Worm (Caenorhabditis elegans) whole organism, late embryonic: ENCODE results near the gene E02C12.9.

Experiments
- C08G9.2 ChIP-seq: sonication (generic microtip); optimal IDR thresholded peaks from 2 replicates; lab custom pipeline; 2016; ENCODE audit warnings: mild to moderate bottlenecking, missing genetic modification characterization, moderate library complexity, missing compliant biosample characterization
- C38D4.7 ChIP-seq: fragments of 200-800 bp; sonication (Bioruptor generic); optimal IDR thresholded peaks from 2 replicates; lab custom pipeline; 2018; ENCODE audit warnings: mild to moderate bottlenecking, missing genetic modification characterization, moderate library complexity, missing compliant biosample characterization
- ama-1 ChIP-seq: fragments of 150-350 bp; optimal IDR thresholded peaks from 2 replicates; lab custom pipeline; 2014
- ceh-14 ChIP-seq: sonication (generic microtip); optimal IDR thresholded peaks from 2 replicates; lab custom pipeline; 2016; ENCODE audit warnings: missing genotype, missing genetic modification characterization, missing compliant biosample characterization
- ceh-2 ChIP-seq: sonication (generic microtip); optimal IDR thresholded peaks from 2 replicates; lab custom pipeline; 2016; ENCODE audit warnings: missing genotype, missing genetic modification characterization, missing compliant biosample characterization
- ceh-24 ChIP-seq: sonication (generic microtip); optimal IDR thresholded peaks from 2 replicates; lab custom pipeline; 2016; ENCODE audit warnings: mild to moderate bottlenecking, missing genetic modification characterization, missing compliant biosample characterization
- ceh-31 ChIP-seq: sonication (generic microtip); optimal IDR thresholded peaks from 2 replicates; lab custom pipeline; 2016; ENCODE audit warnings: missing genetic modification characterization, missing compliant biosample characterization
- ceh-34 ChIP-seq: sonication (generic microtip); optimal IDR thresholded peaks from 2 replicates; lab custom pipeline; 2016; ENCODE audit warnings: mild to moderate bottlenecking, missing genetic modification characterization, missing compliant biosample characterization
- ceh-6 ChIP-seq: fragments of 200-800 bp; sonication (Bioruptor generic); optimal IDR thresholded peaks from 2 replicates; lab custom pipeline; 2018; ENCODE audit warnings: mild to moderate bottlenecking, missing genetic modification characterization, missing compliant biosample characterization
- che-1 ChIP-seq: sonication (generic microtip); optimal IDR thresholded peaks from 2 replicates; lab custom pipeline; 2016; ENCODE audit warnings: mild to moderate bottlenecking, missing genetic modification characterization, missing compliant biosample characterization
- dmd-4 ChIP-seq: sonication (generic microtip); optimal IDR thresholded peaks from 2 replicates; lab custom pipeline; 2016; ENCODE audit warnings: borderline replicate concordance, missing genetic modification characterization, missing compliant biosample characterization
- elt-2 ChIP-seq: sonication (generic microtip); optimal IDR thresholded peaks from 2 replicates; lab custom pipeline; 2016; ENCODE audit warnings: missing genetic modification reagents, missing genetic modification characterization, missing compliant biosample characterization
- ets-4 ChIP-seq: sonication (generic microtip); optimal IDR thresholded peaks from 2 replicates; lab custom pipeline; 2016; ENCODE audit warnings: missing genetic modification characterization, missing compliant biosample characterization
- eyg-1 ChIP-seq: sonication (generic microtip); optimal IDR thresholded peaks from 2 replicates; lab custom pipeline; 2016; ENCODE audit warnings: missing genotype, missing genetic modification characterization, missing compliant biosample characterization
- fax-1 ChIP-seq: sonication (generic microtip); optimal IDR thresholded peaks from 2 replicates; lab custom pipeline; 2016; ENCODE audit warnings: missing genotype, missing genetic modification characterization, missing compliant biosample characterization
- fkh-10 ChIP-seq: fragments of 150-350 bp; optimal IDR thresholded peaks from 2 replicates; lab custom pipeline; 2014; ENCODE audit warnings: missing biosample characterization, missing genetic modification reagents, missing genetic modification characterization
- fkh-6 ChIP-seq: sonication (generic microtip); optimal IDR thresholded peaks from 2 replicates; lab custom pipeline; 2016; ENCODE audit warnings: missing genetic modification characterization, missing compliant biosample characterization
- hlh-15 ChIP-seq: sonication (generic microtip); optimal IDR thresholded peaks from 2 replicates; lab custom pipeline; 2016; ENCODE audit warnings: missing genetic modification characterization, missing compliant biosample characterization
- hlh-6 ChIP-seq: sonication (generic microtip); optimal IDR thresholded peaks from 2 replicates; lab custom pipeline; 2016; ENCODE audit warnings: missing genotype, missing genetic modification characterization, missing compliant biosample characterization
- nfya-1 ChIP-seq: sonication (generic microtip); optimal IDR thresholded peaks from 2 replicates; lab custom pipeline; 2017; ENCODE audit warnings: missing genetic modification characterization, mild to moderate bottlenecking, missing compliant biosample characterization, antibody characterized with exemption, moderate library complexity
- nhr-232 ChIP-seq: sonication (generic microtip); optimal IDR thresholded peaks from 2 replicates; lab custom pipeline; 2016; ENCODE audit warnings: missing genetic modification characterization, missing compliant biosample characterization
- odd-2 ChIP-seq: sonication (generic microtip); optimal IDR thresholded peaks from 2 replicates; lab custom pipeline; 2017; ENCODE audit warnings: antibody characterized with exemption, mild to moderate bottlenecking, missing genetic modification characterization, missing compliant biosample characterization
- pax-1 ChIP-seq: fragments of 150-350 bp; optimal IDR thresholded peaks from 2 replicates; lab custom pipeline; 2014; ENCODE audit warnings: missing biosample characterization, missing genetic modification characterization
- pha-4 ChIP-seq: fragments of 150-350 bp; optimal IDR thresholded peaks from 2 replicates; lab custom pipeline; 2018; ENCODE audit warnings: missing biosample characterization, missing genetic modification reagents, missing genetic modification characterization
- ref-2 ChIP-seq: sonication (generic microtip); optimal IDR thresholded peaks from 2 replicates; lab custom pipeline; 2016; ENCODE audit warnings: missing genetic modification characterization, missing compliant biosample characterization
- tbx-7 ChIP-seq: sonication (generic microtip); optimal IDR thresholded peaks from 2 replicates; lab custom pipeline; 2016; ENCODE audit warnings: missing genotype, missing genetic modification characterization, missing compliant biosample characterization
- unc-3 ChIP-seq, 2 experiments: fragments of 200-800 bp in 1 of 2; sonication (Bioruptor generic) in 1 of 2; sonication (generic microtip) in 1 of 2; conservative IDR thresholded peaks in 1 of 2; optimal IDR thresholded peaks in 1 of 2; 2 replicates each; pipeline versions ENCODE4 v1.3.6 to Lab custom; 2016 to 2022; ENCODE audit warnings: missing compliant biosample characterization in 2 of 2, missing genetic modification characterization in 2 of 2, missing genetic modification reagents in 1 of 2
- unc-42 ChIP-seq: sonication (generic microtip); optimal IDR thresholded peaks from 2 replicates; lab custom pipeline; 2016; ENCODE audit warnings: missing genotype, missing genetic modification characterization, missing compliant biosample characterization
- unc-86 ChIP-seq: sonication (generic microtip); optimal IDR thresholded peaks from 2 replicates; lab custom pipeline; 2016; ENCODE audit warnings: missing genetic modification characterization, missing compliant biosample characterization
- ztf-16 ChIP-seq: sonication (generic microtip); optimal IDR thresholded peaks from 2 replicates; lab custom pipeline; 2017; ENCODE audit warnings: missing genetic modification characterization, missing compliant biosample characterization

Gene E02C12.9

ce11 chrV:9416624-9417023, 41.3 kb upstream of the E02C12.9 start, which contains the start of gene F36D4.1:
Gene F36D4.1 (plus strand): TSS chrV:9416924.
- TF ChIP-seq ztf-16 = no peak
- no peak for TF ChIP-seq fax-1 (tag; lab: Kevin White, UChicago)
- no peak for TF ChIP-seq pax-1 (tag; lab: Kevin White, UChicago)
- TF ChIP-seq C38D4.7 (GFP tag; lab: Kevin White, UChicago) = no peak
- TF ChIP-seq ref-2 (tag; lab: Kevin White, UChicago) = no peak
- TF ChIP-seq hlh-15 (tag; lab: Kevin White, UChicago) = no peak
- TF ChIP-seq ets-4 (tag; lab: Kevin White, UChicago) = no peak
- TF ChIP-seq odd-2 (tag; lab: Kevin White, UChicago) = no peak
- TF ChIP-seq ama-1 = no peak
- TF ChIP-seq ceh-34 (tag; lab: Kevin White, UChicago) = no peak

- no peak for TF ChIP-seq nfya-1 (tag; lab: Kevin White, UChicago)
- TF ChIP-seq C38D4.7 (GFP tag; lab: Kevin White, UChicago) = no peak
- no peak for TF ChIP-seq fkh-6 (tag; lab: Kevin White, UChicago)
- no peak for TF ChIP-seq C08G9.2 (tag; lab: Kevin White, UChicago)
- TF ChIP-seq ztf-16 = no peak
- TF ChIP-seq ceh-2 (tag; lab: Kevin White, UChicago) = no peak
- TF ChIP-seq ceh-31 (tag; lab: Kevin White, UChicago) = no peak
- TF ChIP-seq unc-3 (GFP tag; conservative IDR thresholded peaks at IDR 0.05; lab: Robert Waterston, UW) = no peak
- no peak for TF ChIP-seq unc-3 (tag; optimal IDR thresholded peaks at IDR 0.05; lab: Kevin White, UChicago)
- TF ChIP-seq hlh-6 (tag; lab: Kevin White, UChicago) = no peak
- no peak for TF ChIP-seq fax-1 (tag; lab: Kevin White, UChicago)
- no peak for TF ChIP-seq unc-86 (tag; lab: Kevin White, UChicago)
- no peak for TF ChIP-seq fkh-10 (GFP tag; lab: Kevin White, UChicago)
- TF ChIP-seq ceh-14 = no peak
- TF ChIP-seq unc-42 = no peak
Observed at ce11 chrV:9414516-9414915, 39.2 kb upstream of the E02C12.9 start, which contains the start of gene F36D4.4. Gene F36D4.4 (minus strand): TSS chrV:9414616.

ce11 chrV:9408869-9409268, 33.6 kb upstream of the E02C12.9 start:
- no peak for TF ChIP-seq eyg-1 (tag; lab: Kevin White, UChicago)
- no peak for TF ChIP-seq nhr-232 (tag; lab: Kevin White, UChicago)
- peak; percentile 50 for TF ChIP-seq unc-42

- TF ChIP-seq ceh-6 = no peak
- TF ChIP-seq tbx-7 (tag; lab: Kevin White, UChicago) = no peak
- no peak for TF ChIP-seq ceh-24 (tag; lab: Kevin White, UChicago)
- no peak for TF ChIP-seq fax-1 (tag; lab: Kevin White, UChicago)
- TF ChIP-seq che-1 (tag; lab: Kevin White, UChicago) = no peak
- no peak for TF ChIP-seq unc-86 (tag; lab: Kevin White, UChicago)
- TF ChIP-seq ztf-16 = no peak
- TF ChIP-seq dmd-4 (tag; lab: Kevin White, UChicago) = no peak
- TF ChIP-seq ama-1 = no peak
- no peak for TF ChIP-seq pax-1 (tag; lab: Kevin White, UChicago)
- no peak for TF ChIP-seq elt-2 (tag; lab: Kevin White, UChicago)
- TF ChIP-seq pha-4 = no peak
Observed at ce11 chrV:9406890-9407289, 31.6 kb upstream of the E02C12.9 start.

- TF ChIP-seq unc-42 = peak; percentile 54
- no peak for TF ChIP-seq eyg-1 (tag; lab: Kevin White, UChicago)
Observed at ce11 chrV:9399886-9400373, 24.7 kb upstream of the E02C12.9 start, which contains the start of gene trpp-4. Gene trpp-4 (plus strand): TSS chrV:9400327.
